Worm (Caenorhabditis elegans) whole organism, L2 larva: ENCODE measurements around the gene cox-5A.

ENCODE experiments used
- C34F6.9 ChIP-seq: fragments of 150-350 bp; optimal IDR thresholded peaks from 2 replicates; lab custom pipeline; 2014; ENCODE audit warnings: missing biosample characterization, missing genetic modification characterization
- F13H6.1 ChIP-seq: sonication (generic microtip); optimal IDR thresholded peaks from 2 replicates; lab custom pipeline; 2016; ENCODE audit warnings: missing genetic modification characterization, missing compliant biosample characterization
- R02D3.7 ChIP-seq: fragments of 150-350 bp; optimal IDR thresholded peaks from 2 replicates; lab custom pipeline; 2014; ENCODE audit warnings: missing biosample characterization, missing genetic modification characterization
- Y55F3AM.14 ChIP-seq: fragments of 200-800 bp; sonication (Bioruptor generic); optimal IDR thresholded peaks from 2 replicates; lab custom pipeline; 2018; ENCODE audit warnings: mild to moderate bottlenecking, missing genetic modification characterization, missing compliant biosample characterization
- ZK546.5 ChIP-seq: sonication (generic microtip); optimal IDR thresholded peaks from 2 replicates; lab custom pipeline; 2017; ENCODE audit warnings: missing biosample characterization, missing genetic modification characterization
- alr-1 ChIP-seq: fragments of 150-350 bp; optimal IDR thresholded peaks from 2 replicates; lab custom pipeline; 2014; ENCODE audit warnings: missing biosample characterization, missing genetic modification characterization
- aly-2 ChIP-seq: fragments of 150-350 bp; optimal IDR thresholded peaks from 2 replicates; lab custom pipeline; 2014; ENCODE audit warnings: missing biosample characterization, missing genetic modification characterization
- ama-1 ChIP-seq: fragments of 150-350 bp; optimal IDR thresholded peaks from 2 replicates; lab custom pipeline; 2018; ENCODE audit warnings: inconsistent platforms
- blmp-1 ChIP-seq: sonication (generic microtip); optimal IDR thresholded peaks from 2 replicates; lab custom pipeline; 2017; ENCODE audit warnings: missing genetic modification characterization, mild to moderate bottlenecking, missing compliant biosample characterization, antibody characterized with exemption, moderate library complexity; ENCODE audit not compliant: insufficient read depth
- ceh-16 ChIP-seq: fragments of 150-350 bp; optimal IDR thresholded peaks from 2 replicates; lab custom pipeline; 2014; ENCODE audit warnings: missing biosample characterization, missing genetic modification characterization
- ceh-82 ChIP-seq: fragments of 150-350 bp; optimal IDR thresholded peaks from 2 replicates; lab custom pipeline; 2014; ENCODE audit warnings: missing biosample characterization, missing genetic modification characterization
- crh-2 ChIP-seq: sonication (generic microtip); optimal IDR thresholded peaks from 2 replicates; lab custom pipeline; 2017; ENCODE audit warnings: missing biosample characterization, missing genetic modification characterization
- dmd-4 ChIP-seq: sonication (generic microtip); optimal IDR thresholded peaks from 2 replicates; lab custom pipeline; 2017; ENCODE audit warnings: missing biosample characterization, missing genetic modification characterization
- egl-27 ChIP-seq: sonication (generic microtip); optimal IDR thresholded peaks from 3 replicates; lab custom pipeline; 2017; ENCODE audit warnings: missing biosample characterization, missing genetic modification reagents, missing genetic modification characterization
- elt-1 ChIP-seq: fragments of 150-350 bp; optimal IDR thresholded peaks from 2 replicates; lab custom pipeline; 2014; ENCODE audit warnings: missing biosample characterization, missing genetic modification characterization
- elt-3 ChIP-seq: sonication (generic microtip); optimal IDR thresholded peaks from 2 replicates; lab custom pipeline; 2017; ENCODE audit warnings: missing biosample characterization, missing genetic modification characterization
- fos-1 ChIP-seq: fragments of 150-350 bp; optimal IDR thresholded peaks from 2 replicates; lab custom pipeline; 2014; ENCODE audit warnings: missing biosample characterization, missing genetic modification characterization
- gmeb-1 ChIP-seq: fragments of 150-350 bp; optimal IDR thresholded peaks from 2 replicates; lab custom pipeline; 2014; ENCODE audit warnings: missing biosample characterization, missing genetic modification characterization
- lin-11 ChIP-seq: fragments of 150-350 bp; sonication (generic microtip); optimal IDR thresholded peaks from 2 replicates; lab custom pipeline; 2014; ENCODE audit warnings: missing biosample characterization, missing genetic modification characterization, inconsistent platforms, mixed read lengths
- lin-13 ChIP-seq: fragments of 150-350 bp; optimal IDR thresholded peaks from 2 replicates; lab custom pipeline; 2014; ENCODE audit warnings: missing biosample characterization, missing genetic modification reagents, missing genetic modification characterization
- lin-39 ChIP-seq: fragments of 150-350 bp; optimal IDR thresholded peaks from 2 replicates; lab custom pipeline; 2014; ENCODE audit warnings: missing biosample characterization, missing genetic modification reagents, missing genetic modification characterization
- lsy-2 ChIP-seq, 2 experiments: fragments of 150-350 bp in 1 of 2; sonication (generic microtip) in 1 of 2; optimal IDR thresholded peaks; 2 replicates each; lab custom pipeline; 2014 to 2017; ENCODE audit warnings: missing biosample characterization in 2 of 2, missing genetic modification characterization in 2 of 2
- mab-5 ChIP-seq: fragments of 150-350 bp; optimal IDR thresholded peaks from 2 replicates; lab custom pipeline; 2014; ENCODE audit warnings: missing biosample characterization, missing genetic modification characterization
- mbf-1 ChIP-seq: sonication (generic microtip); optimal IDR thresholded peaks from 2 replicates; lab custom pipeline; 2017; ENCODE audit warnings: missing biosample characterization, missing genetic modification characterization
- mdl-1 ChIP-seq, 2 experiments: fragments of 150-350 bp in 1 of 2; sonication (generic microtip) in 1 of 2; optimal IDR thresholded peaks; 2 replicates each; lab custom pipeline; 2017; ENCODE audit warnings: missing biosample characterization in 2 of 2, missing genetic modification characterization in 2 of 2
- nhr-10 ChIP-seq: sonication (generic microtip); optimal IDR thresholded peaks from 2 replicates; lab custom pipeline; 2017; ENCODE audit warnings: missing biosample characterization, missing genetic modification characterization
- nhr-11 ChIP-seq: fragments of 150-350 bp; optimal IDR thresholded peaks from 2 replicates; lab custom pipeline; 2014; ENCODE audit warnings: missing biosample characterization, missing genetic modification characterization
- nhr-12 ChIP-seq: fragments of 150-350 bp; optimal IDR thresholded peaks from 2 replicates; lab custom pipeline; 2014; ENCODE audit warnings: missing biosample characterization, missing genetic modification characterization
- nhr-129 ChIP-seq: fragments of 150-350 bp; optimal IDR thresholded peaks from 2 replicates; lab custom pipeline; 2014; ENCODE audit warnings: missing biosample characterization, missing genetic modification characterization
- nhr-21 ChIP-seq: fragments of 150-350 bp; optimal IDR thresholded peaks from 2 replicates; lab custom pipeline; 2014; ENCODE audit warnings: missing biosample characterization, missing genetic modification characterization
- nhr-23 ChIP-seq: fragments of 150-350 bp; optimal IDR thresholded peaks from 2 replicates; lab custom pipeline; 2014; ENCODE audit warnings: missing biosample characterization, missing genetic modification reagents, missing genetic modification characterization
- nhr-237 ChIP-seq: fragments of 150-350 bp; optimal IDR thresholded peaks from 2 replicates; lab custom pipeline; 2014; ENCODE audit warnings: missing biosample characterization, missing genetic modification characterization
- nhr-25 ChIP-seq: fragments of 150-350 bp; sonication (generic microtip); optimal IDR thresholded peaks from 3 replicates; lab custom pipeline; 2014; ENCODE audit warnings: missing biosample characterization, missing genetic modification characterization
- nhr-6 ChIP-seq: fragments of 150-350 bp; optimal IDR thresholded peaks from 2 replicates; lab custom pipeline; 2014; ENCODE audit warnings: missing biosample characterization, missing genetic modification characterization
- nhr-77 ChIP-seq: fragments of 150-350 bp; optimal IDR thresholded peaks from 2 replicates; lab custom pipeline; 2014; ENCODE audit warnings: missing biosample characterization, missing genetic modification characterization
- peb-1 ChIP-seq: fragments of 150-350 bp; optimal IDR thresholded peaks from 2 replicates; lab custom pipeline; 2014; ENCODE audit warnings: missing biosample characterization, missing genetic modification characterization
- sem-4 ChIP-seq: fragments of 150-350 bp; optimal IDR thresholded peaks from 2 replicates; lab custom pipeline; 2014; ENCODE audit warnings: missing biosample characterization, missing genetic modification reagents, missing genetic modification characterization
- skn-1 ChIP-seq: sonication (generic microtip); optimal IDR thresholded peaks from 2 replicates; lab custom pipeline; 2017; ENCODE audit warnings: missing biosample characterization, missing genetic modification characterization
- sma-3 ChIP-seq: sonication (generic microtip); optimal IDR thresholded peaks from 2 replicates; lab custom pipeline; 2016; ENCODE audit warnings: missing genetic modification reagents, missing genetic modification characterization, missing compliant biosample characterization
- sma-9 ChIP-seq, 2 experiments: fragments of 150-350 bp in 1 of 2; sonication (generic microtip) in 1 of 2; optimal IDR thresholded peaks; 2 replicates each; lab custom pipeline; 2014 to 2016; ENCODE audit warnings: missing genetic modification characterization in 2 of 2, mild to moderate bottlenecking in 1 of 2, missing biosample characterization in 1 of 2, missing compliant biosample characterization in 1 of 2, missing genetic modification reagents in 1 of 2, moderate library complexity in 1 of 2
- snpc-4 ChIP-seq: fragments of 150-350 bp; optimal IDR thresholded peaks from 2 replicates; lab custom pipeline; 2014; ENCODE audit warnings: missing biosample characterization, missing genetic modification characterization
- unc-39 ChIP-seq: fragments of 150-350 bp; optimal IDR thresholded peaks from 2 replicates; lab custom pipeline; 2014; ENCODE audit warnings: missing biosample characterization, missing genetic modification characterization
- unc-55 ChIP-seq: fragments of 150-350 bp; sonication (generic microtip); optimal IDR thresholded peaks from 3 replicates; lab custom pipeline; 2014; ENCODE audit warnings: missing biosample characterization, missing genetic modification reagents, missing genetic modification characterization
- unc-62 ChIP-seq: fragments of 150-350 bp; optimal IDR thresholded peaks from 2 replicates; lab custom pipeline; 2014; ENCODE audit warnings: missing biosample characterization, missing genetic modification reagents, missing genetic modification characterization
- zag-1 ChIP-seq: fragments of 150-350 bp; optimal IDR thresholded peaks from 2 replicates; lab custom pipeline; 2014; ENCODE audit warnings: missing biosample characterization, missing genetic modification characterization
- ztf-1 ChIP-seq: fragments of 200-800 bp; sonication (Bioruptor generic); conservative IDR thresholded peaks from 2 replicates; pipeline ENCODE4 v1.3.6; 2022; ENCODE audit warnings: missing genetic modification characterization, missing compliant biosample characterization
- ztf-11 ChIP-seq: sonication (generic microtip); optimal IDR thresholded peaks from 2 replicates; lab custom pipeline; 2017; ENCODE audit warnings: missing biosample characterization, missing genetic modification characterization
- ztf-4 ChIP-seq: fragments of 150-350 bp; optimal IDR thresholded peaks from 2 replicates; lab custom pipeline; 2014; ENCODE audit warnings: missing biosample characterization, missing genetic modification characterization

cox-5A gene

DNA sequence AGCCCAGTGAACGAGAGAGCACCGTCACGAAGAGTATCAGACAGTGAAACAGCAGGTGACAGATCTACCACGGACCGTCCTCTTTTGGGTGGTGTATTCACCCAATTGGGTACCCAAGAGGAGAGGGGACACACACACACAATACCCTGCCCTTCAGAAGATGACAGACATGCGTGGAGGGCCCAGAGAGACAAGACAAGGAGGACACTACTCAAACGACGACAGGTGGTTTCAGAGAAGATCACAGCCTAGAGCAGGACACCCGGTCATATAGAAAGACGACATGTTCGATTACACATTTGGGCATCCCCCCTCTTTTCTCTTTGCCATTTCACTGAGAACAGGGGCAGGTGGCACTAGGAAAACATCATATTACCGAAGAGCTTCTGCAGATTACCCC is 11.1 kb upstream of the cox-5A start:
- TF ChIP-seq dmd-4 (no peak), elt-1 (tag; lab: Kevin White, UChicago) (no peak), nhr-237 (tag; lab: Kevin White, UChicago) (no peak), mab-5 (tag; lab: Kevin White, UChicago) (no peak), sem-4 (tag; lab: Kevin White, UChicago) (no peak), sma-3 (no peak), crh-2 (no peak), Y55F3AM.14 (GFP tag; lab: Kevin White, UChicago) (no peak)

DNA sequence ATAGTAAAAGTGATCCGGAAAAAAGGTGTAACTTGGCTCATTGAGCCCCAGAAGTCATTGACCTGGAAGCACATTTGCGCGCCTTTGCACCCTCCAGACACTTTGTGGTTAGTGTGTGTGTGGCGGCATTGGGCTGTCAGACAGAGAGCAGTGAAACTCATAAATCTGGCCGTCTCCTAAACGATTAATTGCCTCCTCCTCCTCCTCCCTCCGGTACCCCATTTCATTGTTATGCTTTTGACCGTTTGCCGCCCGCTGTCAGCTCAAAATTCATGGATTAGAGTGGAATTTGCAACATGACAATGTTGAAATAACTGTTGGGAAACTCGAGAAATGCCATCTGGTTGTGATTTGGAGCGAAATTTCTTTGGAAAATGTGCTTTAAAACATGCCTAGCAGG is 1.2 kb upstream of the cox-5A start:
- peak; percentile 76 for TF ChIP-seq mab-5 (tag; lab: Kevin White, UChicago)
- no peak for TF ChIP-seq ceh-16 (tag; lab: Kevin White, UChicago)

DNA sequence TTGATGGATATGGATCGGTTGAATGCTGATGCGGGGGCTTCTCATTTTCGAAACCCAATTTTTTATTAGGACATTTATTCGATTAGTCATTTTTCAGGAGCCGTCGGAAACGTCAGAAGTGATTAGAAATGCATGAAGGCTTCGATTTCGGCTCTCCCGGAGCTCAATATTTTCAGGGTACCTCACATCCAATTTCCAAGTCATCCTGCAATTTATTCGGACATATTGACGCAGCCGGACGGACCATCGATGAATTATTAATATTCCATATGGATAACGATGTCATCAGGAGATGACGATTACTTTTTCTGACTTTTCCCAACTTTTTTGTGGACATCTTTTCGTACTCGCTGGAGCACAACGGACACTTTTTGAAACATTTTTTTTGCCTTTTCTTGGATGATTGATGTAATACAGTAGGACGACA is 1.3 kb downstream of the cox-5A start:
- no peak for TF ChIP-seq peb-1 (tag; lab: Kevin White, UChicago)
- no peak for TF ChIP-seq skn-1 (tag; lab: Kevin White, UChicago)
- peak; percentile 54 for TF ChIP-seq nhr-6
- TF ChIP-seq nhr-129: no peak
- no peak for TF ChIP-seq nhr-23 (tag; lab: Kevin White, UChicago)
- TF ChIP-seq unc-55 (GFP tag; lab: Kevin White, UChicago): peak; percentile 18
- no peak for TF ChIP-seq nhr-11 (tag; lab: Kevin White, UChicago)
- TF ChIP-seq gmeb-1: no peak
- TF ChIP-seq nhr-77 (tag; lab: Kevin White, UChicago): no peak
- TF ChIP-seq lin-39 (tag; lab: Kevin White, UChicago): no peak
- TF ChIP-seq ztf-1: no peak
- TF ChIP-seq blmp-1: no peak
- no peak for TF ChIP-seq ztf-11 (tag; lab: Kevin White, UChicago)
- no peak for TF ChIP-seq lin-11 (tag; lab: Kevin White, UChicago)
- TF ChIP-seq zag-1 (tag; lab: Kevin White, UChicago): no peak
- no peak for TF ChIP-seq nhr-237 (tag; lab: Kevin White, UChicago)
- no peak for TF ChIP-seq ZK546.5
- TF ChIP-seq nhr-10 (tag; lab: Kevin White, UChicago): no peak
- TF ChIP-seq egl-27: no peak
- TF ChIP-seq alr-1 (tag; lab: Kevin White, UChicago): no peak
- TF ChIP-seq ztf-4 (tag; lab: Kevin White, UChicago): no peak
- no peak for TF ChIP-seq Y55F3AM.14 (GFP tag; lab: Kevin White, UChicago)
- no peak for TF ChIP-seq fos-1 (tag; lab: Kevin White, UChicago)
- peak; percentile 54 to 70 for TF ChIP-seq lsy-2 (tag; optimal IDR thresholded peaks at IDR 0.05; lab: Kevin White, UChicago)
- no peak for TF ChIP-seq ceh-16 (tag; lab: Kevin White, UChicago)
- TF ChIP-seq elt-3 (tag; lab: Kevin White, UChicago): no peak
- no peak for TF ChIP-seq mdl-1 (tag; optimal IDR thresholded peaks at IDR 0.05; lab: Kevin White, UChicago)
- TF ChIP-seq crh-2: peak; percentile 39
- no peak for TF ChIP-seq unc-39 (tag; lab: Kevin White, UChicago)
- TF ChIP-seq aly-2 (tag; lab: Kevin White, UChicago): no peak
- peak; percentile 20 for TF ChIP-seq sem-4 (tag; lab: Kevin White, UChicago)
- no peak for TF ChIP-seq mbf-1 (tag; lab: Kevin White, UChicago)
- peak; percentile 39 for TF ChIP-seq sma-3
- TF ChIP-seq ama-1 (lab: Kevin White, UChicago): peak; percentile 50
- TF ChIP-seq lin-13 (GFP tag; lab: Kevin White, UChicago): peak; percentile 37
- TF ChIP-seq unc-62 (GFP tag; lab: Kevin White, UChicago): no peak
- TF ChIP-seq nhr-12 (tag; lab: Kevin White, UChicago): no peak
- no peak for TF ChIP-seq dmd-4
- TF ChIP-seq nhr-21 (tag; lab: Kevin White, UChicago): no peak
- no peak for TF ChIP-seq C34F6.9
- peak; percentile 11 for TF ChIP-seq nhr-25 (tag; lab: Kevin White, UChicago)
- no peak for TF ChIP-seq elt-1 (tag; lab: Kevin White, UChicago)
- peak; percentile 61 for TF ChIP-seq sma-9 (GFP tag; optimal IDR thresholded peaks at IDR 0.05; lab: Kevin White, UChicago)
- TF ChIP-seq sma-9 (tag; optimal IDR thresholded peaks at IDR 0.05; lab: Kevin White, UChicago): no peak
- TF ChIP-seq F13H6.1 (tag; lab: Kevin White, UChicago): peak; percentile 32
- no peak for TF ChIP-seq ceh-82 (tag; lab: Kevin White, UChicago)
- TF ChIP-seq R02D3.7 (tag; lab: Kevin White, UChicago): peak; percentile 13
- TF ChIP-seq mab-5 (tag; lab: Kevin White, UChicago): no peak
- no peak for TF ChIP-seq snpc-4 (tag; lab: Kevin White, UChicago)
